Fruit fly (Drosophila melanogaster) whole organism, embryonic: ENCODE data around the gene CG13088.

ENCODE experiments used
- Asciz ChIP-seq: fragments of 200-800 bp; sonication (Bioruptor generic); optimal IDR thresholded peaks from 2 replicates; lab custom pipeline; 2017; ENCODE audit warnings: missing biosample characterization, mild to moderate bottlenecking, missing genetic modification characterization, missing genetic modification reagents
- Blimp-1 ChIP-seq: fragments of 200-800 bp; sonication (Bioruptor generic); optimal IDR thresholded peaks from 3 replicates; lab custom pipeline; 2018; ENCODE audit warnings: missing biosample characterization, missing genetic modification characterization, mild to moderate bottlenecking, moderate library complexity, missing genetic modification reagents
- CG10147 ChIP-seq: fragments of 200-800 bp; sonication (Bioruptor generic); optimal IDR thresholded peaks from 2 replicates; lab custom pipeline; 2019; ENCODE audit warnings: missing biosample characterization, mild to moderate bottlenecking, missing genetic modification characterization, moderate library complexity
- CG12219 ChIP-seq: fragments of 200-800 bp; sonication (Bioruptor generic); optimal IDR thresholded peaks from 3 replicates; lab custom pipeline; 2018; ENCODE audit warnings: missing biosample characterization, mild to moderate bottlenecking, missing genetic modification characterization
- CG1233 ChIP-seq: fragments of 200-800 bp; sonication (Bioruptor generic); optimal IDR thresholded peaks from 4 replicates; lab custom pipeline; 2018; ENCODE audit warnings: missing biosample characterization, mild to moderate bottlenecking, missing genetic modification characterization
- CG13123 ChIP-seq: fragments of 200-800 bp; sonication (Bioruptor generic); optimal IDR thresholded peaks from 2 replicates; lab custom pipeline; 2016; ENCODE audit warnings: missing biosample characterization, missing genetic modification characterization
- CG15479 ChIP-seq: fragments of 200-800 bp; sonication (Bioruptor generic); optimal IDR thresholded peaks from 3 replicates; lab custom pipeline; 2019; ENCODE audit warnings: missing biosample characterization, mild to moderate bottlenecking, missing genetic modification characterization, moderate library complexity
- CG17186 ChIP-seq: fragments of 200-800 bp; sonication (Bioruptor generic); optimal IDR thresholded peaks from 3 replicates; lab custom pipeline; 2017; ENCODE audit warnings: missing biosample characterization, missing genetic modification reagents, missing genetic modification characterization
- CG30431 ChIP-seq: fragments of 200-800 bp; sonication (Bioruptor generic); optimal IDR thresholded peaks from 2 replicates; lab custom pipeline; 2017; ENCODE audit warnings: missing biosample characterization, missing genetic modification characterization
- CG31441 ChIP-seq: fragments of 200-800 bp; sonication (Bioruptor generic); IDR thresholded peaks from 2 replicates; pipeline ENCODE4 v1.3.6; 2022; ENCODE audit warnings: missing biosample characterization, missing genetic modification characterization
- CG4282 ChIP-seq: fragments of 200-800 bp; sonication (Bioruptor generic); optimal IDR thresholded peaks from 2 replicates; lab custom pipeline; 2016; ENCODE audit warnings: missing biosample characterization, missing genetic modification characterization
- CG9215 ChIP-seq: fragments of 200-800 bp; sonication (Bioruptor generic); IDR thresholded peaks from 2 replicates; pipeline ENCODE4 v1.3.6; 2022; ENCODE audit warnings: missing biosample characterization, missing genetic modification characterization
- CG9609 ChIP-seq: fragments of 200-800 bp; sonication (Bioruptor generic); optimal IDR thresholded peaks from 3 replicates; lab custom pipeline; 2016; ENCODE audit warnings: missing biosample characterization, missing genetic modification characterization
- CG9727 ChIP-seq: fragments of 200-800 bp; sonication (Bioruptor generic); optimal IDR thresholded peaks from 3 replicates; lab custom pipeline; 2017; ENCODE audit warnings: missing biosample characterization, mild to moderate bottlenecking, missing genetic modification characterization
- D ChIP-seq, 2 experiments: fragments of 200-800 bp in 1 of 2; fragments of >200 bp in 1 of 2; sonication (Bioruptor generic) in 1 of 2; optimal IDR thresholded peaks; 2 replicates in 1 of 2; 3 replicates in 1 of 2; lab custom pipeline; 2017; ENCODE audit warnings: mild to moderate bottlenecking in 1 of 2, missing biosample characterization in 1 of 2, missing genetic modification characterization in 1 of 2, missing genetic modification reagents in 1 of 2
- D19A ChIP-seq: fragments of 200-800 bp; optimal IDR thresholded peaks from 3 replicates; lab custom pipeline; 2019; ENCODE audit warnings: missing biosample characterization, mild to moderate bottlenecking, missing genetic modification characterization, moderate library complexity
- Dip2 ChIP-seq: fragments of 200-800 bp; sonication (Bioruptor generic); IDR thresholded peaks from 2 replicates; pipeline ENCODE4 v1.3.6; 2022; ENCODE audit warnings: missing biosample characterization, missing genetic modification characterization
- Dll ChIP-seq: fragments of 200-800 bp; sonication (Bioruptor generic); IDR thresholded peaks from 4 replicates; pipeline ENCODE4 v1.3.6; 2022; ENCODE audit warnings: missing biosample characterization, missing genetic modification characterization; ENCODE audit not compliant: partially characterized antibody
- Fer1 ChIP-seq: fragments of 200-800 bp; sonication (Bioruptor generic); optimal IDR thresholded peaks from 2 replicates; lab custom pipeline; 2017; ENCODE audit warnings: missing biosample characterization, mild to moderate bottlenecking, missing genetic modification characterization
- HLH4C ChIP-seq: fragments of 200-800 bp; sonication (Bioruptor generic); IDR thresholded peaks from 3 replicates; pipeline ENCODE4 v1.3.6; 2022; ENCODE audit warnings: missing biosample characterization, missing genetic modification characterization; ENCODE audit not compliant: partially characterized antibody
- Med ChIP-seq: fragments of 200-800 bp; sonication (Bioruptor generic); peaks from one replicate; lab custom pipeline; 2016; ENCODE audit warnings: missing biosample characterization, missing genetic modification characterization, mild to moderate bottlenecking, inconsistent platforms, moderate library complexity
- Scr ChIP-seq: fragments of 200-800 bp; sonication (Bioruptor generic); IDR thresholded peaks from 2 replicates; pipeline ENCODE4 v1.3.6; 2022; ENCODE audit warnings: missing biosample characterization, missing genetic modification characterization; ENCODE audit not compliant: partially characterized antibody
- Sox100B ChIP-seq: fragments of 200-800 bp; sonication (Bioruptor generic); optimal IDR thresholded peaks from 3 replicates; lab custom pipeline; 2018; ENCODE audit warnings: missing biosample characterization, mild to moderate bottlenecking, missing genetic modification characterization
- Sry-δ ChIP-seq: fragments of 200-800 bp; sonication (Bioruptor generic); optimal IDR thresholded peaks from 2 replicates; lab custom pipeline; 2016; ENCODE audit warnings: missing biosample characterization, missing genetic modification characterization
- Ssrp ChIP-seq: fragments of 200-800 bp; sonication (Bioruptor generic); optimal IDR thresholded peaks from 2 replicates; lab custom pipeline; 2018; ENCODE audit warnings: missing biosample characterization, mild to moderate bottlenecking, missing genetic modification characterization, moderate library complexity
- Stat92E ChIP-seq, 3 experiments: fragments of >200 bp in 2 of 3; fragments of 200-800 bp in 1 of 3; sonication (Bioruptor generic) in 1 of 3; optimal IDR thresholded peaks; 2 replicates each; lab custom pipeline; 2017 to 2019; ENCODE audit warnings: missing biosample characterization in 3 of 3, missing genetic modification characterization in 3 of 3, mild to moderate bottlenecking in 1 of 3, moderate library complexity in 1 of 3
- ac ChIP-seq: fragments of 200-800 bp; sonication (Bioruptor generic); optimal IDR thresholded peaks from 3 replicates; lab custom pipeline; 2017; ENCODE audit warnings: missing biosample characterization, mild to moderate bottlenecking, missing genetic modification characterization
- bcd ChIP-seq: fragments of 200-800 bp; sonication (Bioruptor generic); optimal IDR thresholded peaks from 2 replicates; lab custom pipeline; 2017; ENCODE audit warnings: missing biosample characterization, mild to moderate bottlenecking, missing genetic modification characterization
- btn ChIP-seq: fragments of 200-800 bp; sonication (Bioruptor generic); optimal IDR thresholded peaks from 2 replicates; lab custom pipeline; 2016; ENCODE audit warnings: missing biosample characterization, missing genetic modification characterization
- dmrt11E ChIP-seq: fragments of 200-800 bp; sonication (Bioruptor generic); optimal IDR thresholded peaks from 3 replicates; lab custom pipeline; 2018; ENCODE audit warnings: missing biosample characterization, mild to moderate bottlenecking, missing genetic modification characterization, moderate library complexity
- fd96Cb ChIP-seq: fragments of 200-800 bp; sonication (Bioruptor generic); optimal IDR thresholded peaks from 2 replicates; lab custom pipeline; 2018; ENCODE audit warnings: missing biosample characterization, mild to moderate bottlenecking, missing genetic modification characterization, moderate library complexity
- ham ChIP-seq: fragments of 200-800 bp; sonication (Bioruptor generic); IDR thresholded peaks from 2 replicates; pipeline ENCODE4 v1.3.6; 2022; ENCODE audit warnings: missing biosample characterization, missing genetic modification characterization
- hb ChIP-seq: fragments of 200-800 bp; sonication (Bioruptor generic); IDR thresholded peaks from 3 replicates; pipeline ENCODE4 v1.3.6; 2022; ENCODE audit warnings: missing biosample characterization, missing genetic modification characterization; ENCODE audit not compliant: partially characterized antibody
- hbn ChIP-seq: fragments of 200-800 bp; sonication (Bioruptor generic); IDR thresholded peaks from 2 replicates; pipeline ENCODE4 v1.3.6; 2022; ENCODE audit warnings: missing biosample characterization, missing genetic modification characterization; ENCODE audit not compliant: partially characterized antibody
- knrl ChIP-seq: fragments of 200-800 bp; sonication (Bioruptor generic); IDR thresholded peaks from 3 replicates; pipeline ENCODE4 v1.3.6; 2022; ENCODE audit warnings: missing biosample characterization, missing genetic modification characterization; ENCODE audit not compliant: partially characterized antibody
- lilli ChIP-seq: fragments of 200-800 bp; sonication (Bioruptor generic); optimal IDR thresholded peaks from 3 replicates; lab custom pipeline; 2016; ENCODE audit warnings: missing biosample characterization, missing genetic modification characterization
- lola ChIP-seq, 3 experiments: fragments of >200 bp in 2 of 3; fragments of 200-800 bp in 1 of 3; sonication (Bioruptor generic) in 1 of 3; optimal IDR thresholded peaks; 2 replicates each; lab custom pipeline; 2017 to 2019; ENCODE audit warnings: missing biosample characterization in 3 of 3, missing genetic modification characterization in 3 of 3, mild to moderate bottlenecking in 1 of 3, moderate library complexity in 1 of 3
- mam ChIP-seq: fragments of 200-800 bp; sonication (Bioruptor generic); optimal IDR thresholded peaks from 3 replicates; lab custom pipeline; 2016; ENCODE audit warnings: missing biosample characterization, missing genetic modification characterization
- nom ChIP-seq: fragments of 200-800 bp; sonication (Bioruptor generic); optimal IDR thresholded peaks from 2 replicates; lab custom pipeline; 2017; ENCODE audit warnings: missing biosample characterization, missing genetic modification characterization, mild to moderate bottlenecking, moderate library complexity, missing genetic modification reagents
- pb ChIP-seq: fragments of 200-800 bp; sonication (Bioruptor generic); optimal IDR thresholded peaks from 3 replicates; lab custom pipeline; 2016; ENCODE audit warnings: missing biosample characterization, missing genetic modification characterization
- salm ChIP-seq: fragments of 200-800 bp; sonication (Bioruptor generic); optimal IDR thresholded peaks from 2 replicates; lab custom pipeline; 2018; ENCODE audit warnings: missing biosample characterization, mild to moderate bottlenecking, missing genetic modification characterization
- sim ChIP-seq: fragments of 200-800 bp; sonication (Bioruptor generic); IDR thresholded peaks from 2 replicates; pipeline ENCODE4 v1.3.6; 2022; ENCODE audit warnings: missing biosample characterization, missing genetic modification characterization
- tio ChIP-seq: fragments of 200-800 bp; sonication (Bioruptor generic); optimal IDR thresholded peaks from 2 replicates; lab custom pipeline; 2017; ENCODE audit warnings: missing biosample characterization, missing genetic modification characterization, inconsistent platforms
- tna ChIP-seq: fragments of 200-800 bp; sonication (Bioruptor generic); IDR thresholded peaks from 2 replicates; pipeline ENCODE4 v1.3.6; 2022; ENCODE audit warnings: missing biosample characterization, missing genetic modification characterization; ENCODE audit not compliant: partially characterized antibody
- tx ChIP-seq: fragments of 200-800 bp; sonication (Bioruptor generic); optimal IDR thresholded peaks from 2 replicates; lab custom pipeline; 2016; ENCODE audit warnings: missing biosample characterization, missing genetic modification characterization
- vnd ChIP-seq: fragments of 200-800 bp; sonication (Bioruptor generic); IDR thresholded peaks from 3 replicates; pipeline ENCODE4 v1.3.6; 2022; ENCODE audit warnings: missing biosample characterization, missing genetic modification characterization; ENCODE audit not compliant: partially characterized antibody
- vvl ChIP-seq: fragments of 200-800 bp; sonication (Bioruptor generic); IDR thresholded peaks from 2 replicates; pipeline ENCODE4 v1.3.6; 2022; ENCODE audit warnings: missing biosample characterization, missing genetic modification characterization
- wdn ChIP-seq: fragments of 200-800 bp; sonication (Bioruptor generic); IDR thresholded peaks from 2 replicates; pipeline ENCODE4 v1.3.6; 2022; ENCODE audit warnings: missing biosample characterization, missing genetic modification characterization

CG13088 gene

dm6 chr2L:8514748-8515147 lies 26.0 kb downstream of the CG13088 start, which contains the start of the genes CG13097 and PIG-U (continued):
- TF ChIP-seq sim (GFP tag; lab: Robert Waterston, UW): no peak
- peak; percentile 84 for TF ChIP-seq vvl (GFP tag; lab: Robert Waterston, UW)
- peak; percentile 63 for TF ChIP-seq Ssrp
- TF ChIP-seq Scr (GFP tag; lab: Robert Waterston, UW): peak; percentile 96
- TF ChIP-seq lola (GFP tag; optimal IDR thresholded peaks at IDR 0.05; lab: Kevin White, UChicago): peak in 1 of 3 experiments; percentile 79
- TF ChIP-seq Asciz (GFP tag; lab: Kevin White, UChicago): no peak
- TF ChIP-seq tio (GFP tag; lab: Kevin White, UChicago): no peak
- peak; percentile 34 for TF ChIP-seq salm
- TF ChIP-seq Stat92E (GFP tag; optimal IDR thresholded peaks at IDR 0.05; lab: Kevin White, UChicago): peak in 1 of 3 experiments; percentile 23
- TF ChIP-seq ac (GFP tag; lab: Kevin White, UChicago): peak; percentile 1
- no peak for TF ChIP-seq CG15479 (GFP tag; lab: Kevin White, UChicago)
- peak; percentile 74 for TF ChIP-seq dmrt11E (tag; lab: Kevin White, UChicago)
- no peak for TF ChIP-seq bcd (GFP tag; lab: Kevin White, UChicago)
- peak; percentile 96 for TF ChIP-seq Med (GFP tag; lab: Kevin White, UChicago)
- peak; percentile 63 for TF ChIP-seq CG13123 (GFP tag; lab: Kevin White, UChicago)
- peak; percentile 95 for TF ChIP-seq lilli (GFP tag; lab: Kevin White, UChicago)
- no peak for TF ChIP-seq ham (GFP tag; lab: Robert Waterston, UW)
- TF ChIP-seq CG9727 (GFP tag; lab: Kevin White, UChicago): peak; percentile 77
- no peak for TF ChIP-seq Blimp-1
- no peak for TF ChIP-seq Dip2 (GFP tag; lab: Robert Waterston, UW)
- peak; percentile 81 for TF ChIP-seq tx (GFP tag; lab: Kevin White, UChicago)
- TF ChIP-seq knrl: peak; percentile 95
- TF ChIP-seq fd96Cb (tag; lab: Kevin White, UChicago): peak; percentile 53
- peak; percentile 96 for TF ChIP-seq hbn (GFP tag; lab: Robert Waterston, UW)
- no peak for TF ChIP-seq nom (GFP tag; lab: Kevin White, UChicago)
- peak; percentile 98 for TF ChIP-seq Dll
- peak; percentile 72 for TF ChIP-seq CG9215 (GFP tag; lab: Robert Waterston, UW)
- TF ChIP-seq tna (GFP tag; lab: Robert Waterston, UW): peak; percentile 75; the same call in 1 of the 2 replicates
- TF ChIP-seq Sox100B (GFP tag; lab: Kevin White, UChicago): no peak
- peak; percentile 78; the same call in 1 of the 2 replicates for TF ChIP-seq wdn (GFP tag; lab: Robert Waterston, UW)
- TF ChIP-seq CG12219 (GFP tag; lab: Kevin White, UChicago): no peak
- TF ChIP-seq pb (GFP tag; lab: Kevin White, UChicago): peak; percentile 10
- TF ChIP-seq btn (GFP tag; lab: Kevin White, UChicago): peak; percentile 14
- peak; percentile 86 for TF ChIP-seq mam (GFP tag; lab: Kevin White, UChicago)
- peak; percentile 79 for TF ChIP-seq CG31441 (GFP tag; lab: Robert Waterston, UW)
- TF ChIP-seq Sry-δ: peak; percentile 97
- peak; percentile 80 for TF ChIP-seq CG10147
- TF ChIP-seq CG1233 (GFP tag; lab: Kevin White, UChicago): peak; percentile 56
- no peak for TF ChIP-seq D (optimal IDR thresholded peaks at IDR 0.05; lab: Kevin White, UChicago)
- no peak for TF ChIP-seq D (GFP tag; optimal IDR thresholded peaks at IDR 0.05; lab: Kevin White, UChicago)
- peak; percentile 78 for TF ChIP-seq CG9609
- peak; percentile 86 for TF ChIP-seq HLH4C (GFP tag; lab: Robert Waterston, UW)
- TF ChIP-seq Fer1 (GFP tag; lab: Kevin White, UChicago): peak; percentile 84
- TF ChIP-seq CG30431: no peak
- no peak for TF ChIP-seq CG4282 (GFP tag; lab: Kevin White, UChicago)
- peak; percentile 26 for TF ChIP-seq CG17186
- peak; percentile 85 for TF ChIP-seq hb (GFP tag; lab: Robert Waterston, UW)
- no peak for TF ChIP-seq D19A (tag; lab: Kevin White, UChicago)
- TF ChIP-seq vnd (GFP tag; lab: Robert Waterston, UW): peak; percentile 90
